Fruit fly (Drosophila melanogaster) whole organism, wandering third instar larva: Measurements from ENCODE around the gene CG9806.

ENCODE experiments used
- Hr78 ChIP-seq: fragments of >200 bp; optimal IDR thresholded peaks from 2 replicates; lab custom pipeline; 2017; ENCODE audit warnings: missing biosample characterization, missing genetic modification characterization
- Hr83 ChIP-seq: fragments of 200-300 bp; sonication (Bioruptor generic); optimal IDR thresholded peaks from 2 replicates; lab custom pipeline; 2016; ENCODE audit warnings: missing biosample characterization, mild to moderate bottlenecking, missing genetic modification characterization, moderate library complexity; ENCODE audit not compliant: poor library complexity, severe bottlenecking
- Jra ChIP-seq: sonication (Bioruptor generic); optimal IDR thresholded peaks from 2 replicates; lab custom pipeline; 2016; ENCODE audit warnings: missing biosample characterization, missing genetic modification characterization
- Myc ChIP-seq: fragments of >200 bp; optimal IDR thresholded peaks from 2 replicates; lab custom pipeline; 2017
- OdsH ChIP-seq: fragments of 200-800 bp; sonication (Bioruptor generic); optimal IDR thresholded peaks from 2 replicates; lab custom pipeline; 2016; ENCODE audit warnings: missing biosample characterization, mild to moderate bottlenecking, missing genetic modification characterization
- Sp1 ChIP-seq: fragments of 200-800 bp; sonication (Bioruptor generic); optimal IDR thresholded peaks from 3 replicates; lab custom pipeline; 2019; ENCODE audit warnings: missing biosample characterization, mild to moderate bottlenecking, missing genetic modification characterization, moderate library complexity
- Vsx2 ChIP-seq: fragments of 200-300, 225-300 bp; sonication (Bioruptor generic); optimal IDR thresholded peaks from 2 replicates; lab custom pipeline; 2018; ENCODE audit warnings: missing biosample characterization, missing genetic modification characterization; ENCODE audit not compliant: partially characterized antibody
- brk ChIP-seq: fragments of 200-800 bp; sonication (Bioruptor generic); optimal IDR thresholded peaks from 2 replicates; lab custom pipeline; 2016; ENCODE audit warnings: missing biosample characterization, mild to moderate bottlenecking, missing genetic modification characterization
- foxo ChIP-seq, 2 experiments: fragments of 200-800 bp; sonication (Bioruptor generic); optimal IDR thresholded peaks; 2 replicates in 1 of 2; 3 replicates in 1 of 2; lab custom pipeline; 2016 to 2017; ENCODE audit warnings: missing biosample characterization in 2 of 2, missing genetic modification characterization in 2 of 2
- fru ChIP-seq: fragments of 200-800 bp; sonication (Bioruptor generic); optimal IDR thresholded peaks from 3 replicates; lab custom pipeline; 2016; ENCODE audit warnings: missing biosample characterization, mild to moderate bottlenecking, missing genetic modification characterization
- jim ChIP-seq: fragments of 175-275, 200-325 bp; sonication (Bioruptor generic); optimal IDR thresholded peaks from 2 replicates; lab custom pipeline; 2016; ENCODE audit warnings: missing biosample characterization, mild to moderate bottlenecking, missing genetic modification characterization
- psq ChIP-seq: fragments of 200-800 bp; sonication (Bioruptor generic); optimal IDR thresholded peaks from 3 replicates; lab custom pipeline; 2017; ENCODE audit warnings: missing biosample characterization, mild to moderate bottlenecking, missing genetic modification characterization, moderate library complexity
- rgr ChIP-seq: fragments of 200-800 bp; sonication (Bioruptor generic); optimal IDR thresholded peaks from 3 replicates; lab custom pipeline; 2016; ENCODE audit warnings: missing biosample characterization, mild to moderate bottlenecking, missing genetic modification characterization
- tai ChIP-seq: sonication (Bioruptor generic); optimal IDR thresholded peaks from 2 replicates; lab custom pipeline; 2016; ENCODE audit warnings: missing biosample characterization, missing genetic modification characterization

DNA sequence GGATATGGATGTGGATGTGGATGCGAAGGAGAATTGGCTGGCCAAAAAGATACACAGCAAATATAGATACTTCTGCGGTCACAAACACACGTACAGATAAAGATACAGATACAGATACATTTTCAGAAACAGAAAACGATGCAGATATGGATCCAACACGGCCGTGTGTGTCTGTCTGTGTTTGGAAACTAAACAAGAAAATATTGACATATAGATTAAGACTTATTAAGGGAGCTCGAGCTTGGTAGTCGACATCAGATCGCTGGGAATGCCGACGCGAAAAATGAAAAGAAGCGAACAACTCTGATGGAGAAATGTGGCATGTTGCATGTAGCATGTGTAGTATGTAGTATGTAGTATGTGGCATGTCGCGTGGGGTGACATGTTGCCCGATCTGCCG is 44.8 kb downstream of the CG9806 start:
- no peak for TF ChIP-seq Jra (GFP tag; lab: Kevin White, UChicago)
- no peak for TF ChIP-seq Hr78 (GFP tag; lab: Kevin White, UChicago)
- TF ChIP-seq Vsx2 (GFP tag; lab: Kevin White, UChicago), result no peak
- TF ChIP-seq foxo (GFP tag; optimal IDR thresholded peaks at IDR 0.05; lab: Kevin White, UChicago), result no peak
- TF ChIP-seq OdsH, result no peak
- TF ChIP-seq Myc (lab: Kevin White, UChicago), result no peak
- no peak for TF ChIP-seq rgr (GFP tag; lab: Kevin White, UChicago)
- TF ChIP-seq fru (GFP tag; lab: Kevin White, UChicago), result no peak
- no peak for TF ChIP-seq tai
- no peak for TF ChIP-seq jim
- no peak for TF ChIP-seq Hr83
- no peak for TF ChIP-seq psq
- no peak for TF ChIP-seq Sp1
- TF ChIP-seq brk (GFP tag; lab: Kevin White, UChicago), result no peak
